Worm (Caenorhabditis elegans) whole organism, mixed stage, embryonic: Measurements from ENCODE around the gene chil-25.
A peak's percentile ranks its signal among the peaks of the same experiment; 100 is the strongest.

Experiments
- M03D4.4 ChIP-seq: sonication (generic microtip); optimal IDR thresholded peaks from 2 replicates; lab custom pipeline; 2017; ENCODE audit warnings: mild to moderate bottlenecking, missing genetic modification characterization, missing compliant biosample characterization
- bed-3 ChIP-seq: fragments of 200-800 bp; sonication (Bioruptor generic); optimal IDR thresholded peaks from 3 replicates; lab custom pipeline; 2018; ENCODE audit warnings: mild to moderate bottlenecking, missing genetic modification characterization, moderate library complexity, missing compliant biosample characterization
- blmp-1 ChIP-seq: fragments of 150-350 bp; optimal IDR thresholded peaks from 2 replicates; lab custom pipeline; 2014; ENCODE audit warnings: missing biosample characterization, missing genetic modification characterization
- ceh-39 ChIP-seq: fragments of 150-350 bp; optimal IDR thresholded peaks from 2 replicates; lab custom pipeline; 2014; ENCODE audit warnings: missing biosample characterization, missing genetic modification characterization
- ceh-43 ChIP-seq: fragments of 200-800 bp; sonication (Bioruptor generic); optimal IDR thresholded peaks from 2 replicates; lab custom pipeline; 2018; ENCODE audit warnings: mild to moderate bottlenecking, missing genetic modification characterization, moderate library complexity, missing compliant biosample characterization
- ceh-83 ChIP-seq: fragments of 200-800 bp; sonication (Bioruptor generic); optimal IDR thresholded peaks from 2 replicates; lab custom pipeline; 2018; ENCODE audit warnings: mild to moderate bottlenecking, missing genetic modification characterization, missing compliant biosample characterization
- ces-1 ChIP-seq: fragments of 150-350 bp; optimal IDR thresholded peaks from 2 replicates; lab custom pipeline; 2014; ENCODE audit warnings: missing biosample characterization, missing genetic modification reagents, missing genetic modification characterization
- cnd-1 ChIP-seq: fragments of 200-800 bp; sonication (Bioruptor generic); optimal IDR thresholded peaks from 2 replicates; lab custom pipeline; 2018; ENCODE audit warnings: mild to moderate bottlenecking, missing genetic modification characterization, missing compliant biosample characterization
- drap-1 ChIP-seq: fragments of 200-800 bp; sonication (Bioruptor generic); optimal IDR thresholded peaks from 3 replicates; lab custom pipeline; 2018; ENCODE audit warnings: mild to moderate bottlenecking, missing genetic modification characterization, missing compliant biosample characterization
- elt-1 ChIP-seq: sonication (generic microtip); optimal IDR thresholded peaks from 2 replicates; lab custom pipeline; 2017; ENCODE audit warnings: missing genetic modification characterization, mild to moderate bottlenecking, missing compliant biosample characterization, antibody characterized with exemption, moderate library complexity, borderline replicate concordance; ENCODE audit not compliant: insufficient read depth
- elt-3 ChIP-seq: fragments of 150-350 bp; optimal IDR thresholded peaks from 2 replicates; lab custom pipeline; 2014; ENCODE audit warnings: missing biosample characterization, missing genetic modification characterization
- flh-1 ChIP-seq: fragments of 200-800 bp; sonication (Bioruptor generic); optimal IDR thresholded peaks from 2 replicates; lab custom pipeline; 2018; ENCODE audit warnings: mild to moderate bottlenecking, missing genetic modification characterization, moderate library complexity, missing compliant biosample characterization
- ham-2 ChIP-seq: fragments of 200-800 bp; sonication (Bioruptor generic); optimal IDR thresholded peaks from 2 replicates; lab custom pipeline; 2018; ENCODE audit warnings: mild to moderate bottlenecking, missing genetic modification characterization, missing compliant biosample characterization
- hlh-1 ChIP-seq: fragments of 150-350 bp; optimal IDR thresholded peaks from 2 replicates; lab custom pipeline; 2014; ENCODE audit warnings: missing biosample characterization, missing genetic modification reagents, missing genetic modification characterization
- lin-13 ChIP-seq: fragments of 150-350 bp; optimal IDR thresholded peaks from 2 replicates; lab custom pipeline; 2014; ENCODE audit warnings: missing biosample characterization, missing genetic modification characterization
- lin-32 ChIP-seq: fragments of 200-800 bp; sonication (Bioruptor generic); optimal IDR thresholded peaks from 2 replicates; lab custom pipeline; 2018; ENCODE audit warnings: mild to moderate bottlenecking, missing genetic modification characterization, missing compliant biosample characterization
- lsy-2 ChIP-seq: fragments of 150-350 bp; optimal IDR thresholded peaks from 2 replicates; lab custom pipeline; 2014; ENCODE audit warnings: missing biosample characterization, missing genetic modification characterization
- mab-5 ChIP-seq: fragments of 150-350 bp; optimal IDR thresholded peaks from 2 replicates; lab custom pipeline; 2014; ENCODE audit warnings: missing biosample characterization, missing genetic modification characterization
- mep-1 ChIP-seq: fragments of 150-350 bp; optimal IDR thresholded peaks from 2 replicates; lab custom pipeline; 2017; ENCODE audit warnings: missing biosample characterization, missing genetic modification reagents, missing genetic modification characterization, inconsistent platforms
- mls-2 ChIP-seq: sonication (generic microtip); optimal IDR thresholded peaks from 2 replicates; lab custom pipeline; 2016; ENCODE audit warnings: mild to moderate bottlenecking, missing genetic modification characterization, moderate library complexity, missing compliant biosample characterization
- nhr-12 ChIP-seq: fragments of 150-350 bp; optimal IDR thresholded peaks from 2 replicates; lab custom pipeline; 2014; ENCODE audit warnings: missing biosample characterization, missing genetic modification characterization
- nhr-2 ChIP-seq: fragments of 150-350 bp; optimal IDR thresholded peaks from 2 replicates; lab custom pipeline; 2014; ENCODE audit warnings: missing biosample characterization, missing genetic modification characterization
- nhr-237 ChIP-seq: fragments of 150-350 bp; optimal IDR thresholded peaks from 2 replicates; lab custom pipeline; 2014; ENCODE audit warnings: missing biosample characterization, missing genetic modification characterization
- nhr-28 ChIP-seq: fragments of 150-350 bp; optimal IDR thresholded peaks from 2 replicates; lab custom pipeline; 2014; ENCODE audit warnings: missing biosample characterization, missing genetic modification characterization
- nhr-76 ChIP-seq: sonication (generic microtip); optimal IDR thresholded peaks from 2 replicates; lab custom pipeline; 2017; ENCODE audit warnings: missing biosample characterization, missing genetic modification characterization
- pha-4 ChIP-seq: fragments of 150-350 bp; optimal IDR thresholded peaks from 2 replicates; lab custom pipeline; 2018; ENCODE audit warnings: missing biosample characterization, missing genetic modification reagents, missing genetic modification characterization
- sem-2 ChIP-seq: fragments of 200-800 bp; sonication (Bioruptor generic); optimal IDR thresholded peaks from 2 replicates; lab custom pipeline; 2018; ENCODE audit warnings: mild to moderate bottlenecking, missing genetic modification characterization, missing compliant biosample characterization
- snpc-4 ChIP-seq: fragments of 150-350 bp; optimal IDR thresholded peaks from 2 replicates; lab custom pipeline; 2014; ENCODE audit warnings: missing biosample characterization, missing genetic modification characterization
- sptf-1 ChIP-seq: sonication (generic microtip); optimal IDR thresholded peaks from 2 replicates; lab custom pipeline; 2017; ENCODE audit warnings: mild to moderate bottlenecking, missing genetic modification characterization, moderate library complexity, missing compliant biosample characterization
- tbx-8 ChIP-seq: fragments of 200-800 bp; sonication (Bioruptor generic); optimal IDR thresholded peaks from 2 replicates; lab custom pipeline; 2018; ENCODE audit warnings: mild to moderate bottlenecking, missing genetic modification characterization, moderate library complexity, missing compliant biosample characterization
- unc-120 ChIP-seq: sonication (generic microtip); optimal IDR thresholded peaks from 2 replicates; lab custom pipeline; 2017; ENCODE audit warnings: missing genetic modification characterization, missing compliant biosample characterization; ENCODE audit not compliant: poor library complexity, severe bottlenecking
- unc-39 ChIP-seq: fragments of 150-350 bp; optimal IDR thresholded peaks from 2 replicates; lab custom pipeline; 2014; ENCODE audit warnings: missing biosample characterization, missing genetic modification characterization
- unc-62 ChIP-seq: fragments of 150-350 bp; optimal IDR thresholded peaks from 2 replicates; lab custom pipeline; 2014; ENCODE audit warnings: missing biosample characterization, missing genetic modification reagents, missing genetic modification characterization
- zip-8 ChIP-seq: fragments of 150-350 bp; optimal IDR thresholded peaks from 2 replicates; lab custom pipeline; 2014; ENCODE audit warnings: missing biosample characterization, missing genetic modification characterization
- ztf-11 ChIP-seq: fragments of 150-350 bp; optimal IDR thresholded peaks from 2 replicates; lab custom pipeline; 2014; ENCODE audit warnings: missing biosample characterization, missing genetic modification characterization

chil-25 gene

DNA sequence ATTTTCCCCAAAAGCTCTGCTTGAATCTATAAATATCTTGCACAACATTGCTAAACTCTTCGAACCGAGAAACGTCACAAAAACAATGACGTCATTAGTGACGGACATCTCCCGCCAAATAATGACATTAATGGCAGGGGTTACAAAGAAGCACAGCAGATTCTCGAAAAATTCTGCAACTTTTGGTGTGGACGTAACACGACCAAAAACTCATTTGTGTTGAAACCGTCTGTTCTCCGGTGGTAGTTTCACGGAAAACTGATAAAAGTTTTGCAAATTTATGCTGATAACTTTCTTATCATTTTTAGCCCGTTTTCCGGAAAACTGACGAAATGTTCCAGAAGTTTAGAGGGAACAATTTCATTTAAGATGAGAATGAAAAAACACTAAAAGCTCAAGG is 24.3 kb upstream of the chil-25 start:
- TF ChIP-seq M03D4.4 (tag; lab: Kevin White, UChicago) (no peak), ces-1 (GFP tag; lab: Kevin White, UChicago) (peak; percentile 24)

DNA sequence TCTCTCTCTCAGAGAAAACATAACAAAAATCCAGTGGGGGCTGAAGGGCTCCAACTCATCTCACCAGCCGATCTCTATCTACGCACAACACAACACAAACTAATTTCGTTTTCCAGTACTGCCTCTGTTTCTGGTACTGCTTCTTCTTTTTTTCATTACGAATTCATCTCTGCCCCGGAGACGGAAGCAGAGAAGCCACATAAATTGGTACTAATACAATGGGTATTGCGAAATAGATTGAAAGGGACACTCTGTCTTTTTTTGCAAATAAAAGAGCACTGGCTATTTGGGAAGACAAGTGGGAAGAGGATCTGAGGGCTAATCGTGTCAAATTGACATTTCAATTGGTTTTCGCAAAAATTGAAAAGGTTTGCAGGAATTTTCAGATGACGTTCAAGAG is 23.0 kb upstream of the chil-25 start:
- TF ChIP-seq ces-1 (GFP tag; lab: Kevin White, UChicago) (peak; percentile 89), drap-1 (no peak)

DNA sequence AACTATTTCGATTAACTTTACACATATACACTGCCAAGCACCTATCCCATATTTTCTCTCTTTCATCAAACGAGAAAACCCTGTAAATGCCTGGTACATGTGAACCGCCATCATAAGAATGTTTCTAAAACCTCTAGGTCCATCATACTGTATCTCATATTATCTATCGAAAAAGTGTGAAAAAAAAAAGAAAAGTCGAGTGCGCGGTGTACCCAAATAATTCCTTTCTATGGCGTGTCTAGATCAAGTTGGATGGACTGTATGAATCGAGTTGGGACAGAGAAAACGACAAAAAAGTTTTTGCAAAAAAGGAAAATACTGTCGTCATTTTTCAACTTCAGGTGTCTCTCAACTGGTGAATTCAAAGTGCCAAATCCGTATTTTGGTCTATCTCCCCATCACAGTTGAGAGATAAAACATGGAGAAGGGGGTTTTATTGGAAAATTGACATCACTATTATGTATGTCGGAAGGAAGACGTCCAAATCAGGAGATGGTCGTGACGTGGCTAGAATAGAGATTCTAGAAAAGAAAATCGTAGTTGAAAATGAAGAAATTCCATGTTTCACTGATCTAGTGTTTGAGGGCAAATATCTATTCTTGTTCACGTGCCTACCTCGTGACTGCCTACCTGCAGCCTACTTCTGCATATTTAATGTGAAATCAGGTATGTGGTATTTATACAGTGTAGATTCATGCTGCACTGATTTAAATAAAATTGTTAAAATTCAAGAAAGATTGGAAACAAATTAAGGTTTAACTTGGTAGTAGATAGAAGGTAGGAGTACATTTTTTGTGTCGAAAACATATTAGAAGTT is 19.2 kb upstream of the chil-25 start:
- TF ChIP-seq unc-39 (tag; lab: Kevin White, UChicago) (no peak), hlh-1 (tag; lab: Kevin White, UChicago) (no peak), mab-5 (tag; lab: Kevin White, UChicago) (no peak), nhr-28 (tag; lab: Kevin White, UChicago) (no peak), ces-1 (GFP tag; lab: Kevin White, UChicago) (no peak), mls-2 (tag; lab: Kevin White, UChicago) (no peak), nhr-12 (tag; lab: Kevin White, UChicago) (no peak), nhr-2 (tag; lab: Kevin White, UChicago) (no peak), nhr-76 (tag; lab: Kevin White, UChicago) (no peak), mep-1 (tag; lab: Kevin White, UChicago) (no peak), ceh-39 (tag; lab: Kevin White, UChicago) (no peak), tbx-8 (no peak), lin-32 (no peak), unc-62 (no peak)
- TF ChIP-seq, all 35 proteins: peak for 0

DNA sequence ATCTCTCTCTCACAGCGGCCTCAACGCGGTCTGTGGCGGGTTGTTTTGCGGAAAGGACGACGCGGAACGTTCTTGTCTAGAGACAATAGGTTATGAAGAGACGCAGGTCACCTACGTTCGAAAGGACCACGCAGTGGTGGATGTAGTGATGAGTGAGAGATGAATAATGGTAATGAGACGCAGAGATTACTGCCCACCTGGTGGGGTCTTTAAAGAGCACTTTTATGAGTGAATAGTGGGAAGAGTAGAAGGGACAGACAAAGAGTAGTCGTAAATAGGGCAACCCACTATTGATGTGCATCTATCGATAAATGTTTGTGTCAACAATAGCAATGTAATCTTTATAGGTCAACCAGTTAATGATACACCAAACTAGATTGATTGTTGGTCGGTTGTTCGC is 16.8 kb upstream of the chil-25 start:
- no peak for TF ChIP-seq blmp-1 (tag; lab: Kevin White, UChicago)
- no peak for TF ChIP-seq lin-32
- TF ChIP-seq nhr-28 (tag; lab: Kevin White, UChicago) = no peak
- TF ChIP-seq nhr-2 (tag; lab: Kevin White, UChicago) = no peak
- TF ChIP-seq nhr-237 = no peak
- peak; percentile 35 for TF ChIP-seq hlh-1 (tag; lab: Kevin White, UChicago)
- TF ChIP-seq lsy-2 (tag; lab: Kevin White, UChicago) = peak; percentile 9
- TF ChIP-seq M03D4.4 (tag; lab: Kevin White, UChicago) = no peak
- TF ChIP-seq cnd-1 (tag; lab: Kevin White, UChicago) = peak; percentile 67
- peak; percentile 64 for TF ChIP-seq mls-2 (tag; lab: Kevin White, UChicago)
- no peak for TF ChIP-seq snpc-4
- TF ChIP-seq mep-1 (tag; lab: Kevin White, UChicago) = peak; percentile 6
- TF ChIP-seq unc-62 = peak; percentile 53
- no peak for TF ChIP-seq tbx-8
- TF ChIP-seq ces-1 (GFP tag; lab: Kevin White, UChicago) = no peak
- no peak for TF ChIP-seq ham-2
- TF ChIP-seq unc-39 (tag; lab: Kevin White, UChicago) = no peak
- no peak for TF ChIP-seq nhr-12 (tag; lab: Kevin White, UChicago)
- TF ChIP-seq nhr-76 (tag; lab: Kevin White, UChicago) = no peak
- TF ChIP-seq zip-8 (tag; lab: Kevin White, UChicago) = no peak
- no peak for TF ChIP-seq ceh-83 (GFP tag; lab: Kevin White, UChicago)
- TF ChIP-seq lin-13 (tag; lab: Kevin White, UChicago) = no peak
- TF ChIP-seq bed-3 = no peak
- TF ChIP-seq mab-5 (tag; lab: Kevin White, UChicago) = no peak
- TF ChIP-seq elt-1 (tag; lab: Kevin White, UChicago) = no peak
- TF ChIP-seq ceh-39 (tag; lab: Kevin White, UChicago) = peak; percentile 51
- no peak for TF ChIP-seq elt-3 (tag; lab: Kevin White, UChicago)
- peak; percentile 29 for TF ChIP-seq unc-120
- TF ChIP-seq sptf-1 = no peak
- no peak for TF ChIP-seq drap-1
- TF ChIP-seq sem-2 = no peak
- TF ChIP-seq ceh-43 (GFP tag; lab: Kevin White, UChicago) = peak; percentile 24
- TF ChIP-seq pha-4 (tag; lab: Kevin White, UChicago) = no peak
- TF ChIP-seq ztf-11 (tag; lab: Kevin White, UChicago) = no peak
- TF ChIP-seq flh-1 (GFP tag; lab: Kevin White, UChicago) = no peak
